Fruit fly (Drosophila melanogaster) whole organism, embryonic: ENCODE results near the gene Nmdar1.
A peak's percentile ranks its signal among the peaks of the same experiment; 100 is the strongest.

Experiments used
- Atf-2 ChIP-seq: fragments of 200-800 bp; sonication (Bioruptor generic); optimal IDR thresholded peaks from 2 replicates; lab custom pipeline; 2016; ENCODE audit warnings: missing biosample characterization, missing genetic modification characterization
- Atf6 ChIP-seq: fragments of 200-800 bp; sonication (Bioruptor generic); IDR thresholded peaks from 2 replicates; pipeline ENCODE4 v1.3.6; 2022; ENCODE audit warnings: missing biosample characterization, missing genetic modification characterization
- C15 ChIP-seq: fragments of 200-800 bp; sonication (Bioruptor generic); IDR thresholded peaks from 3 replicates; pipeline ENCODE4 v1.3.6; 2022; ENCODE audit warnings: missing biosample characterization, missing genetic modification characterization
- CG10209 ChIP-seq: fragments of 200-800 bp; sonication (Bioruptor generic); optimal IDR thresholded peaks from 3 replicates; lab custom pipeline; 2017; ENCODE audit warnings: missing biosample characterization, mild to moderate bottlenecking, missing genetic modification characterization, missing genetic modification reagents
- CG10654 ChIP-seq: fragments of 200-800 bp; sonication (Bioruptor generic); optimal IDR thresholded peaks from 2 replicates; lab custom pipeline; 2016; ENCODE audit warnings: missing biosample characterization, missing genetic modification characterization
- CG11093 ChIP-seq: fragments of 200-800 bp; sonication (Bioruptor generic); IDR thresholded peaks from 3 replicates; pipeline ENCODE4 v1.3.6; 2022; ENCODE audit warnings: missing biosample characterization, missing genetic modification characterization
- CG12155 ChIP-seq: fragments of 200-800 bp; sonication (Bioruptor generic); optimal IDR thresholded peaks from 3 replicates; lab custom pipeline; 2016; ENCODE audit warnings: missing biosample characterization, missing genetic modification characterization
- CG12391 ChIP-seq: fragments of 200-800 bp; sonication (Bioruptor generic); optimal IDR thresholded peaks from 3 replicates; lab custom pipeline; 2018; ENCODE audit warnings: missing biosample characterization, mild to moderate bottlenecking, missing genetic modification characterization, moderate library complexity
- CG14860 ChIP-seq: fragments of 200-800 bp; sonication (Bioruptor generic); IDR thresholded peaks from 3 replicates; pipeline ENCODE4 v1.3.6; 2022; ENCODE audit warnings: missing biosample characterization, missing genetic modification characterization; ENCODE audit not compliant: partially characterized antibody
- CG17186 ChIP-seq: fragments of 200-800 bp; sonication (Bioruptor generic); optimal IDR thresholded peaks from 3 replicates; lab custom pipeline; 2017; ENCODE audit warnings: missing biosample characterization, missing genetic modification reagents, missing genetic modification characterization
- CG1792 ChIP-seq: fragments of 200-800 bp; sonication (Bioruptor generic); optimal IDR thresholded peaks from 2 replicates; lab custom pipeline; 2016; ENCODE audit warnings: missing biosample characterization, missing genetic modification characterization
- CG2199 ChIP-seq: fragments of 200-800 bp; sonication (Bioruptor generic); IDR thresholded peaks from 3 replicates; pipeline ENCODE4 v1.3.6; 2022; ENCODE audit warnings: missing biosample characterization, missing genetic modification characterization
- CG2712 ChIP-seq: fragments of 200-800 bp; optimal IDR thresholded peaks from 3 replicates; lab custom pipeline; 2019; ENCODE audit warnings: missing biosample characterization, mild to moderate bottlenecking, missing genetic modification characterization, moderate library complexity
- CG30020 ChIP-seq: fragments of 200-800 bp; optimal IDR thresholded peaks from 2 replicates; lab custom pipeline; 2019; ENCODE audit warnings: missing biosample characterization, mild to moderate bottlenecking, missing genetic modification characterization, moderate library complexity
- CG3065 ChIP-seq: fragments of 200-800 bp; sonication (Bioruptor generic); optimal IDR thresholded peaks from 2 replicates; lab custom pipeline; 2016; ENCODE audit warnings: missing biosample characterization, missing genetic modification characterization
- CG34422 ChIP-seq: fragments of 200-800 bp; sonication (Bioruptor generic); IDR thresholded peaks from 3 replicates; pipeline ENCODE4 v1.3.6; 2022; ENCODE audit warnings: missing biosample characterization, missing genetic modification characterization
- CG3995 ChIP-seq: fragments of 200-800 bp; sonication (Bioruptor generic); optimal IDR thresholded peaks from 3 replicates; lab custom pipeline; 2016; ENCODE audit warnings: missing biosample characterization, missing genetic modification characterization
- CG6654 ChIP-seq: fragments of 200-800 bp; sonication (Bioruptor generic); optimal IDR thresholded peaks from 2 replicates; lab custom pipeline; 2017; ENCODE audit warnings: missing biosample characterization, mild to moderate bottlenecking, missing genetic modification characterization
- CG7839 ChIP-seq: fragments of 200-800 bp; sonication (Bioruptor generic); optimal IDR thresholded peaks from 3 replicates; lab custom pipeline; 2018; ENCODE audit warnings: missing biosample characterization, mild to moderate bottlenecking, missing genetic modification characterization, moderate library complexity
- CG8089 ChIP-seq: fragments of 200-800 bp; sonication (Bioruptor generic); optimal IDR thresholded peaks from 3 replicates; lab custom pipeline; 2016; ENCODE audit warnings: missing biosample characterization, missing genetic modification characterization
- CG8359 ChIP-seq: fragments of 200-800 bp; sonication (Bioruptor generic); optimal IDR thresholded peaks from 2 replicates; lab custom pipeline; 2017; ENCODE audit warnings: missing biosample characterization, mild to moderate bottlenecking, missing genetic modification characterization, borderline replicate concordance
- CG9437 ChIP-seq: fragments of 200-800 bp; sonication (Bioruptor generic); optimal IDR thresholded peaks from 2 replicates; lab custom pipeline; 2018; ENCODE audit warnings: missing biosample characterization, mild to moderate bottlenecking, missing genetic modification characterization
- CG9797 ChIP-seq: fragments of 200-800 bp; sonication (Bioruptor generic); optimal IDR thresholded peaks from 3 replicates; lab custom pipeline; 2018; ENCODE audit warnings: missing biosample characterization, mild to moderate bottlenecking, missing genetic modification characterization
- CTCF ChIP-seq: fragments of 200-800 bp; sonication (Bioruptor generic); optimal IDR thresholded peaks from 2 replicates; lab custom pipeline; 2017; ENCODE audit warnings: missing biosample characterization, mild to moderate bottlenecking, missing genetic modification characterization, moderate library complexity
- Eip74EF ChIP-seq, 2 experiments: fragments of 200-800 bp in 1 of 2; fragments of >200 bp in 1 of 2; sonication (Bioruptor generic) in 1 of 2; optimal IDR thresholded peaks; 2 replicates each; lab custom pipeline; 2017 to 2019; ENCODE audit warnings: missing biosample characterization in 2 of 2, missing genetic modification characterization in 2 of 2, mild to moderate bottlenecking in 1 of 2, moderate library complexity in 1 of 2
- HLH3B ChIP-seq: fragments of 200-800 bp; sonication (Bioruptor generic); IDR thresholded peaks from 2 replicates; pipeline ENCODE4 v1.3.6; 2022; ENCODE audit warnings: missing biosample characterization, missing genetic modification characterization
- HLH54F ChIP-seq: fragments of 200-800 bp; sonication (Bioruptor generic); optimal IDR thresholded peaks from 3 replicates; lab custom pipeline; 2016; ENCODE audit warnings: missing biosample characterization, missing genetic modification characterization
- Jarid2 ChIP-seq: fragments of 200-800 bp; sonication (Bioruptor generic); optimal IDR thresholded peaks from 3 replicates; lab custom pipeline; 2017; ENCODE audit warnings: mild to moderate bottlenecking, missing biosample characterization, missing genetic modification reagents, missing genetic modification characterization
- Mrtf ChIP-seq: fragments of 200-800 bp; sonication (Bioruptor generic); IDR thresholded peaks from 3 replicates; pipeline ENCODE4 v1.3.6; 2022; ENCODE audit warnings: missing biosample characterization, missing genetic modification characterization
- Myb ChIP-seq: fragments of 200-800 bp; sonication (Bioruptor generic); optimal IDR thresholded peaks from 2 replicates; lab custom pipeline; 2016; ENCODE audit warnings: missing biosample characterization, missing genetic modification characterization
- NC2β ChIP-seq: fragments of 200-800 bp; sonication (Bioruptor generic); optimal IDR thresholded peaks from 2 replicates; lab custom pipeline; 2016; ENCODE audit warnings: missing biosample characterization, missing genetic modification characterization
- Nf-YC ChIP-seq: fragments of 200-800 bp; optimal IDR thresholded peaks from 3 replicates; lab custom pipeline; 2019; ENCODE audit warnings: missing biosample characterization, mild to moderate bottlenecking, missing genetic modification characterization, moderate library complexity
- PHDP ChIP-seq: fragments of 200-800 bp; sonication (Bioruptor generic); optimal IDR thresholded peaks from 3 replicates; lab custom pipeline; 2018; ENCODE audit warnings: missing biosample characterization, mild to moderate bottlenecking, missing genetic modification characterization, moderate library complexity
- Pdp1 ChIP-seq, 2 experiments: fragments of 200-800 bp; sonication (Bioruptor generic); optimal IDR thresholded peaks; 3 replicates each; lab custom pipeline; 2016; ENCODE audit warnings: missing biosample characterization in 2 of 2, missing genetic modification characterization in 2 of 2, mild to moderate bottlenecking in 1 of 2, moderate library complexity in 1 of 2
- Xrp1 ChIP-seq: fragments of 200-800 bp; sonication (Bioruptor generic); IDR thresholded peaks from 2 replicates; pipeline ENCODE4 v1.3.6; 2022; ENCODE audit warnings: missing biosample characterization, missing genetic modification characterization
- YL-1 ChIP-seq: fragments of 200-800 bp; sonication (Bioruptor generic); optimal IDR thresholded peaks from 3 replicates; lab custom pipeline; 2017; ENCODE audit warnings: missing biosample characterization, mild to moderate bottlenecking, missing genetic modification characterization
- croc ChIP-seq: fragments of 200-800 bp; sonication (Bioruptor generic); conservative IDR thresholded peaks from 3 replicates; pipeline ENCODE4 v1.3.6; 2022; ENCODE audit warnings: missing biosample characterization, missing genetic modification characterization
- disco-r ChIP-seq: fragments of 200-800 bp; sonication (Bioruptor generic); optimal IDR thresholded peaks from 2 replicates; lab custom pipeline; 2016; ENCODE audit warnings: missing biosample characterization, missing genetic modification characterization
- dmrt99B ChIP-seq: fragments of 200-800 bp; sonication (Bioruptor generic); optimal IDR thresholded peaks from 2 replicates; lab custom pipeline; 2018; ENCODE audit warnings: missing biosample characterization, mild to moderate bottlenecking, missing genetic modification characterization, moderate library complexity
- ems ChIP-seq: fragments of 200-800 bp; sonication (Bioruptor generic); optimal IDR thresholded peaks from 3 replicates; lab custom pipeline; 2016; ENCODE audit warnings: missing biosample characterization, missing genetic modification characterization
- fd96Cb ChIP-seq: fragments of 200-800 bp; sonication (Bioruptor generic); optimal IDR thresholded peaks from 2 replicates; lab custom pipeline; 2018; ENCODE audit warnings: missing biosample characterization, mild to moderate bottlenecking, missing genetic modification characterization, moderate library complexity
- gro ChIP-seq: fragments of 200-800 bp; sonication (Bioruptor generic); optimal IDR thresholded peaks from 2 replicates; lab custom pipeline; 2016; ENCODE audit warnings: missing biosample characterization, missing genetic modification characterization
- gsb-n ChIP-seq: fragments of 200-800 bp; sonication (Bioruptor generic); optimal IDR thresholded peaks from 3 replicates; lab custom pipeline; 2018; ENCODE audit warnings: missing biosample characterization, mild to moderate bottlenecking, missing genetic modification characterization
- hkb ChIP-seq, 2 experiments: fragments of 200-800 bp in 1 of 2; fragments of >200 bp in 1 of 2; sonication (Bioruptor generic) in 1 of 2; IDR thresholded peaks in 1 of 2; optimal IDR thresholded peaks in 1 of 2; 2 replicates each; pipeline versions ENCODE4 v1.3.6 to Lab custom; 2017 to 2022; ENCODE audit warnings: missing biosample characterization in 1 of 2, missing genetic modification characterization in 1 of 2
- ind ChIP-seq: fragments of 200-800 bp; sonication (Bioruptor generic); optimal IDR thresholded peaks from 3 replicates; lab custom pipeline; 2016; ENCODE audit warnings: missing biosample characterization, missing genetic modification characterization
- knrl ChIP-seq: fragments of 200-800 bp; sonication (Bioruptor generic); IDR thresholded peaks from 3 replicates; pipeline ENCODE4 v1.3.6; 2022; ENCODE audit warnings: missing biosample characterization, missing genetic modification characterization; ENCODE audit not compliant: partially characterized antibody
- lbe ChIP-seq: fragments of 200-800 bp; sonication (Bioruptor generic); optimal IDR thresholded peaks from 2 replicates; lab custom pipeline; 2016; ENCODE audit warnings: missing biosample characterization, mild to moderate bottlenecking, missing genetic modification characterization
- peb ChIP-seq: fragments of 200-800 bp; sonication (Bioruptor generic); IDR thresholded peaks from 2 replicates; pipeline ENCODE4 v1.3.6; 2022; ENCODE audit warnings: missing biosample characterization, missing genetic modification characterization
- scrt ChIP-seq: fragments of 200-800 bp; sonication (Bioruptor generic); optimal IDR thresholded peaks from 2 replicates; lab custom pipeline; 2018; ENCODE audit warnings: missing biosample characterization, mild to moderate bottlenecking, missing genetic modification characterization, moderate library complexity
- twi ChIP-seq: fragments of 200-800 bp; optimal IDR thresholded peaks from 2 replicates; lab custom pipeline; 2019; ENCODE audit warnings: missing biosample characterization, mild to moderate bottlenecking, missing genetic modification characterization, moderate library complexity

Nmdar1 gene

dm6 chr3R:5547464-5547943 lies 24.4 kb upstream of the Nmdar1 start, which contains the start of gene CG2519 (continued):
- TF ChIP-seq fd96Cb (no peak), PHDP (no peak), CG3065 (GFP tag; lab: Kevin White, UChicago) (no peak), Pdp1 (GFP tag; optimal IDR thresholded peaks at IDR 0.05; lab: Kevin White, UChicago) (peak in 1 of 2 experiments; percentile 45), CG8359 (GFP tag; lab: Kevin White, UChicago) (no peak), CG8089 (GFP tag; lab: Kevin White, UChicago) (peak; percentile 3), HLH3B (GFP tag; lab: Robert Waterston, UW) (peak; percentile 55; the same call in 1 of the 2 replicates), ems (GFP tag; lab: Kevin White, UChicago) (peak; percentile 72), dmrt99B (no peak), Mrtf (peak; percentile 24; the same call in 1 of the 3 replicates), Eip74EF (GFP tag; optimal IDR thresholded peaks at IDR 0.05; lab: Kevin White, UChicago) (no peak), disco-r (no peak), C15 (no peak), croc (no peak), HLH54F (GFP tag; lab: Kevin White, UChicago) (peak; percentile 69), peb (GFP tag; lab: Robert Waterston, UW) (no peak), ind (GFP tag; lab: Kevin White, UChicago) (peak; percentile 55), Myb (peak; percentile 73), CTCF (no peak), CG1792 (peak; percentile 52), knrl (GFP tag; lab: Robert Waterston, UW) (peak; percentile 95), CG30020 (tag; lab: Kevin White, UChicago) (peak; percentile 79), CG12391 (tag; lab: Kevin White, UChicago) (no peak), CG34422 (GFP tag; lab: Robert Waterston, UW) (peak; percentile 87), CG2712 (tag; lab: Kevin White, UChicago) (no peak), CG10209 (peak; percentile 15), CG11093 (GFP tag; lab: Robert Waterston, UW) (no peak), CG14860 (GFP tag; lab: Robert Waterston, UW) (peak; percentile 87), lbe (GFP tag; lab: Kevin White, UChicago) (no peak), twi (tag; lab: Kevin White, UChicago) (no peak), hkb (optimal IDR thresholded peaks at IDR 0.05; lab: Kevin White, UChicago) (no peak), hkb (GFP tag; IDR thresholded peaks at IDR 0.05; lab: Robert Waterston, UW) (no peak), gsb-n (tag; lab: Kevin White, UChicago) (no peak), Atf6 (GFP tag; lab: Robert Waterston, UW) (peak; percentile 49; the same call in 1 of the 2 replicates), CG6654 (no peak), CG17186 (GFP tag; lab: Kevin White, UChicago) (peak; percentile 15), CG9437 (GFP tag; lab: Kevin White, UChicago) (no peak), Xrp1 (peak; percentile 67; the same call in 1 of the 2 replicates), CG2199 (GFP tag; lab: Robert Waterston, UW) (no peak; the same call in 2 of the 3 replicates), CG10654 (peak; percentile 22), NC2β (GFP tag; lab: Kevin White, UChicago) (no peak), gro (peak; percentile 80), CG12155 (peak; percentile 58), Atf-2 (GFP tag; lab: Kevin White, UChicago) (peak; percentile 15), YL-1 (GFP tag; lab: Kevin White, UChicago) (peak; percentile 93), Jarid2 (GFP tag; lab: Kevin White, UChicago) (no peak), scrt (GFP tag; lab: Kevin White, UChicago) (no peak), CG7839 (no peak), Nf-YC (tag; lab: Kevin White, UChicago) (no peak), CG9797 (GFP tag; lab: Kevin White, UChicago) (peak; percentile 37), CG3995 (GFP tag; lab: Kevin White, UChicago) (peak; percentile 71)
